Fruit fly (Drosophila melanogaster): ENCODE results near the gene rudhira.
A peak's percentile ranks its signal among the peaks of the same experiment; 100 is the strongest.

rudhira gene

DNA sequence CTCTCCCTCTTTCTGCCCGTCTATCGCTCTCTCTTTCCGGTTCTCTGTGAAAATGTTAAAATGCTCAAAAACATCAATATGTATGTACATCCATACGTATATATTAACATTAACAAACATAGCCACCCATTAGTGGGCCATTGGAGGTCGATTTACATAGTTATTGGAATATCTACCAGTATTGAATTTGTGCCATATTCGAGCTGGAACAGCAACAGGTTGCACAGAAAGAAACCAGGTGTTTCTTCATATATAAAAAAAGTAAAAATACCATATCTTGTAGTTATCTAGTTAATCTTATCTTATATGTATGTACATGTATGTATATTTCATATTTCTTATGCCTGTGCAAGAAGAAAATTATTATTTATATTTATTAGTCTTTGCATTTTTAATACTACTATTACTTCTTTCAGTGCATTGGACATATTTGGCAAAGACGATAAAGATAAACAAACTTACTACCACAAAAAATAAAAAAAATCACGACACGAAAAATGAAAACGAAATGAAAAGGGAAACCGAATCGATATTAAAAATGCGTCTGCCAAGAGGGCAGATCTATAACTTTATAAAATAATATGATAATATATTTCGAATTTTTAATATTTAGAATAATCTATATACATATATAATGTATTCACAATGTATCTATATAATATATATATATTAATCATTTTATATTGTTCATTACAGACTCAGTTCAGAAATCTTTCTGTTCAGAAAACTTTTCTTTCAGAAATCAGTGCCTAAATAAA, 32.0 kb downstream of the rudhira start (continued):
- TF ChIP-seq CG11398 (GFP tag; optimal IDR thresholded peaks at IDR 0.05) (no peak), nau (GFP tag; optimal IDR thresholded peaks at IDR 0.05) (no peak), H15 (GFP tag; IDR thresholded peaks at IDR 0.05) (no peak), sna (GFP tag; IDR thresholded peaks at IDR 0.05; ENCODE audit: partially characterized antibody) (no peak), gcm2 (GFP tag; optimal IDR thresholded peaks at IDR 0.05) (no peak), slou (GFP tag; optimal IDR thresholded peaks at IDR 0.05) (no peak), CG10147 (GFP tag; optimal IDR thresholded peaks at IDR 0.05) (peak; percentile 5), CG1603 (tag; optimal IDR thresholded peaks at IDR 0.05) (no peak), abd-A (tag; optimal IDR thresholded peaks at IDR 0.05) (peak; percentile 78), CG18476 (GFP tag; optimal IDR thresholded peaks at IDR 0.05) (peak; percentile 15), Hmx (GFP tag; optimal IDR thresholded peaks at IDR 0.05) (no peak), CG5953 (GFP tag; IDR thresholded peaks at IDR 0.05) (no peak), wek (GFP tag; optimal IDR thresholded peaks at IDR 0.05) (no peak), CG42726 (GFP tag; IDR thresholded peaks at IDR 0.05; ENCODE audit: partially characterized antibody) (no peak), ro (GFP tag; IDR thresholded peaks at IDR 0.05) (no peak), CG10654 (GFP tag; optimal IDR thresholded peaks at IDR 0.05) (peak; percentile 13), Chrac-16 (GFP tag; optimal IDR thresholded peaks at IDR 0.05) (no peak), oc (tag; optimal IDR thresholded peaks at IDR 0.05) (peak; percentile 41), fu2 (GFP tag; optimal IDR thresholded peaks at IDR 0.05) (no peak), Tbp (GFP tag; optimal IDR thresholded peaks at IDR 0.05) (no peak), ab (GFP tag; optimal IDR thresholded peaks at IDR 0.05) (no peak), br (optimal IDR thresholded peaks at IDR 0.05) (no peak), sim (GFP tag; IDR thresholded peaks at IDR 0.05) (no peak), dimm (GFP tag; IDR thresholded peaks at IDR 0.05) (no peak), CG12299 (tag; optimal IDR thresholded peaks at IDR 0.05) (peak; percentile 13), usp (GFP tag; optimal IDR thresholded peaks at IDR 0.05) (no peak), wdn (GFP tag; IDR thresholded peaks at IDR 0.05) (no peak), unc-4 (GFP tag; IDR thresholded peaks at IDR 0.05; ENCODE audit: partially characterized antibody) (no peak), CG6854 (GFP tag; optimal IDR thresholded peaks at IDR 0.05) (no peak), Sry-δ (GFP tag; optimal IDR thresholded peaks at IDR 0.05) (no peak), hkb (optimal IDR thresholded peaks at IDR 0.05) (no peak), hkb (GFP tag; IDR thresholded peaks at IDR 0.05) (peak; percentile 70), tgo (GFP tag; IDR thresholded peaks at IDR 0.05) (peak; percentile 69), tap (tag; optimal IDR thresholded peaks at IDR 0.05) (peak; percentile 50), HmgD (GFP tag; optimal IDR thresholded peaks at IDR 0.05) (no peak), odd (GFP tag; optimal IDR thresholded peaks at IDR 0.05) (no peak), bsh (GFP tag; optimal IDR thresholded peaks at IDR 0.05) (peak in 1 of 2 experiments; percentile 7), danr (GFP tag; IDR thresholded peaks at IDR 0.05) (no peak), CG16779 (GFP tag; IDR thresholded peaks at IDR 0.05) (no peak), CG1832 (GFP tag; optimal IDR thresholded peaks at IDR 0.05) (no peak), nmo (GFP tag; optimal IDR thresholded peaks at IDR 0.05) (peak; percentile 34), CG3407 (GFP tag; optimal IDR thresholded peaks at IDR 0.05) (no peak), pfk (GFP tag; optimal IDR thresholded peaks at IDR 0.05) (no peak)

All from whole organism, embryonic.